Fruit fly (Drosophila melanogaster) whole organism, embryonic: Measurements from ENCODE around the gene Tsp5D.

ENCODE experiments used
- BtbVII ChIP-seq: fragments of 200-800 bp; sonication (Bioruptor generic); optimal IDR thresholded peaks from 3 replicates; lab custom pipeline; 2017; ENCODE audit warnings: missing biosample characterization, mild to moderate bottlenecking, missing genetic modification characterization
- C15 ChIP-seq: fragments of 200-800 bp; sonication (Bioruptor generic); IDR thresholded peaks from 3 replicates; pipeline ENCODE4 v1.3.6; 2022; ENCODE audit warnings: missing biosample characterization, missing genetic modification characterization
- CG10462 ChIP-seq: fragments of 200-800 bp; sonication (Bioruptor generic); optimal IDR thresholded peaks from 2 replicates; lab custom pipeline; 2016; ENCODE audit warnings: missing biosample characterization, missing genetic modification characterization
- CG10565 ChIP-seq: fragments of 200-800 bp; sonication (Bioruptor generic); optimal IDR thresholded peaks from 3 replicates; lab custom pipeline; 2016; ENCODE audit warnings: missing biosample characterization, mild to moderate bottlenecking, missing genetic modification characterization
- CG11085 ChIP-seq: fragments of 200-800 bp; sonication (Bioruptor generic); IDR thresholded peaks from 2 replicates; pipeline ENCODE4 v1.3.6; 2022; ENCODE audit warnings: missing biosample characterization, missing genetic modification characterization
- CG11093 ChIP-seq: fragments of 200-800 bp; sonication (Bioruptor generic); IDR thresholded peaks from 3 replicates; pipeline ENCODE4 v1.3.6; 2022; ENCODE audit warnings: missing biosample characterization, missing genetic modification characterization
- CG12155 ChIP-seq: fragments of 200-800 bp; sonication (Bioruptor generic); optimal IDR thresholded peaks from 3 replicates; lab custom pipeline; 2016; ENCODE audit warnings: missing biosample characterization, missing genetic modification characterization
- CG13775 ChIP-seq: fragments of 200-800 bp; sonication (Bioruptor generic); optimal IDR thresholded peaks from 3 replicates; lab custom pipeline; 2017; ENCODE audit warnings: missing biosample characterization, mild to moderate bottlenecking, missing genetic modification characterization
- CG1529 ChIP-seq: fragments of 200-800 bp; sonication (Bioruptor generic); optimal IDR thresholded peaks from 3 replicates; lab custom pipeline; 2018; ENCODE audit warnings: missing biosample characterization, missing genetic modification characterization
- CG15479 ChIP-seq: fragments of 200-800 bp; sonication (Bioruptor generic); optimal IDR thresholded peaks from 3 replicates; lab custom pipeline; 2019; ENCODE audit warnings: missing biosample characterization, mild to moderate bottlenecking, missing genetic modification characterization, moderate library complexity
- CG1602 ChIP-seq: fragments of 200-800 bp; sonication (Bioruptor generic); optimal IDR thresholded peaks from 3 replicates; lab custom pipeline; 2016; ENCODE audit warnings: missing biosample characterization, missing genetic modification characterization
- CG17568 ChIP-seq: fragments of 200-800 bp; sonication (Bioruptor generic); optimal IDR thresholded peaks from 2 replicates; lab custom pipeline; 2018; ENCODE audit warnings: missing biosample characterization, mild to moderate bottlenecking, missing genetic modification characterization, moderate library complexity
- CG2199 ChIP-seq: fragments of 200-800 bp; sonication (Bioruptor generic); IDR thresholded peaks from 3 replicates; pipeline ENCODE4 v1.3.6; 2022; ENCODE audit warnings: missing biosample characterization, missing genetic modification characterization
- CG2875 ChIP-seq: fragments of 200-800 bp; sonication (Bioruptor generic); optimal IDR thresholded peaks from 2 replicates; lab custom pipeline; 2017; ENCODE audit warnings: missing biosample characterization, mild to moderate bottlenecking, missing genetic modification characterization, missing genetic modification reagents
- CG3407 ChIP-seq: fragments of 200-800 bp; sonication (Bioruptor generic); optimal IDR thresholded peaks from 2 replicates; lab custom pipeline; 2018; ENCODE audit warnings: missing biosample characterization, mild to moderate bottlenecking, missing genetic modification characterization
- CG42726 ChIP-seq: fragments of 200-800 bp; sonication (Bioruptor generic); IDR thresholded peaks from 2 replicates; pipeline ENCODE4 v1.3.6; 2022; ENCODE audit warnings: missing biosample characterization, missing genetic modification characterization; ENCODE audit not compliant: partially characterized antibody
- CG43689 ChIP-seq: fragments of 200-800 bp; sonication (Bioruptor generic); IDR thresholded peaks from 2 replicates; pipeline ENCODE4 v1.3.6; 2022; ENCODE audit warnings: missing biosample characterization, missing genetic modification characterization
- CG5180 ChIP-seq: fragments of 200-800 bp; sonication (Bioruptor generic); optimal IDR thresholded peaks from 3 replicates; lab custom pipeline; 2017; ENCODE audit warnings: missing biosample characterization, missing genetic modification characterization, mild to moderate bottlenecking, moderate library complexity, missing genetic modification reagents
- CG6765 ChIP-seq: fragments of 200-800 bp; sonication (Bioruptor generic); optimal IDR thresholded peaks from 3 replicates; lab custom pipeline; 2017; ENCODE audit warnings: missing biosample characterization, mild to moderate bottlenecking, missing genetic modification characterization
- CG7556 ChIP-seq: fragments of 200-800 bp; sonication (Bioruptor generic); optimal IDR thresholded peaks from 2 replicates; lab custom pipeline; 2017; ENCODE audit warnings: missing biosample characterization, mild to moderate bottlenecking, missing genetic modification characterization
- CG8089 ChIP-seq: fragments of 200-800 bp; sonication (Bioruptor generic); optimal IDR thresholded peaks from 3 replicates; lab custom pipeline; 2016; ENCODE audit warnings: missing biosample characterization, missing genetic modification characterization
- CG8924 ChIP-seq: fragments of 200-800 bp; optimal IDR thresholded peaks from 3 replicates; lab custom pipeline; 2019; ENCODE audit warnings: missing biosample characterization, mild to moderate bottlenecking, missing genetic modification characterization, moderate library complexity
- Elba2 ChIP-seq: fragments of 200-800 bp; sonication (Bioruptor generic); optimal IDR thresholded peaks from 3 replicates; lab custom pipeline; 2016; ENCODE audit warnings: missing biosample characterization, missing genetic modification characterization
- Gug ChIP-seq: fragments of 200-800 bp; sonication (Bioruptor generic); IDR thresholded peaks from 4 replicates; pipeline ENCODE4 v1.3.6; 2022; ENCODE audit warnings: missing biosample characterization, missing genetic modification characterization
- Hey ChIP-seq: fragments of 200-800 bp; sonication (Bioruptor generic); optimal IDR thresholded peaks from 3 replicates; lab custom pipeline; 2018; ENCODE audit warnings: missing biosample characterization, mild to moderate bottlenecking, missing genetic modification characterization
- Max ChIP-seq: fragments of 200-800 bp; sonication (Bioruptor generic); optimal IDR thresholded peaks from 2 replicates; lab custom pipeline; 2016; ENCODE audit warnings: missing biosample characterization, mild to moderate bottlenecking, missing genetic modification characterization
- Nf-YC ChIP-seq: fragments of 200-800 bp; optimal IDR thresholded peaks from 3 replicates; lab custom pipeline; 2019; ENCODE audit warnings: missing biosample characterization, mild to moderate bottlenecking, missing genetic modification characterization, moderate library complexity
- Oaz ChIP-seq: fragments of 200-800 bp; sonication (Bioruptor generic); IDR thresholded peaks from 2 replicates; pipeline ENCODE4 v1.3.6; 2022; ENCODE audit warnings: missing biosample characterization, missing genetic modification characterization
- Trl ChIP-seq, 3 experiments: fragments of >200 bp in 2 of 3; fragments of 200-800 bp in 1 of 3; sonication (Bioruptor generic) in 1 of 3; optimal IDR thresholded peaks; 2 replicates in 1 of 3; 3 replicates in 2 of 3; lab custom pipeline; 2016 to 2017; ENCODE audit warnings: missing biosample characterization in 1 of 3, missing genetic modification characterization in 1 of 3
- ab ChIP-seq: fragments of 200-800 bp; sonication (Bioruptor generic); optimal IDR thresholded peaks from 2 replicates; lab custom pipeline; 2016; ENCODE audit warnings: missing biosample characterization, missing genetic modification characterization
- amos ChIP-seq: fragments of 200-800 bp; sonication (Bioruptor generic); IDR thresholded peaks from 2 replicates; pipeline ENCODE4 v1.3.6; 2022; ENCODE audit warnings: missing biosample characterization, missing genetic modification characterization; ENCODE audit not compliant: partially characterized antibody
- bab2 ChIP-seq: fragments of 200-800 bp; sonication (Bioruptor generic); optimal IDR thresholded peaks from 2 replicates; lab custom pipeline; 2016; ENCODE audit warnings: missing biosample characterization, missing genetic modification characterization
- chm ChIP-seq: fragments of 200-800 bp; sonication (Bioruptor generic); IDR thresholded peaks from 2 replicates; pipeline ENCODE4 v1.3.6; 2022; ENCODE audit warnings: missing biosample characterization, missing genetic modification characterization
- crol ChIP-seq: fragments of 200-800 bp; sonication (Bioruptor generic); IDR thresholded peaks from 2 replicates; pipeline ENCODE4 v1.3.6; 2022; ENCODE audit warnings: missing biosample characterization, missing genetic modification characterization
- cwo ChIP-seq: fragments of 200-800 bp; sonication (Bioruptor generic); optimal IDR thresholded peaks from 3 replicates; lab custom pipeline; 2017; ENCODE audit warnings: missing biosample characterization, missing genetic modification characterization, mild to moderate bottlenecking, moderate library complexity, missing genetic modification reagents
- dati ChIP-seq: fragments of 200-800 bp; sonication (Bioruptor generic); IDR thresholded peaks from 2 replicates; pipeline ENCODE4 v1.3.6; 2022; ENCODE audit warnings: missing biosample characterization, missing genetic modification characterization
- dmrt11E ChIP-seq: fragments of 200-800 bp; sonication (Bioruptor generic); optimal IDR thresholded peaks from 3 replicates; lab custom pipeline; 2018; ENCODE audit warnings: missing biosample characterization, mild to moderate bottlenecking, missing genetic modification characterization, moderate library complexity
- fd96Cb ChIP-seq: fragments of 200-800 bp; sonication (Bioruptor generic); optimal IDR thresholded peaks from 2 replicates; lab custom pipeline; 2018; ENCODE audit warnings: missing biosample characterization, mild to moderate bottlenecking, missing genetic modification characterization, moderate library complexity
- gfzf ChIP-seq: fragments of 200-800 bp; sonication (Bioruptor generic); optimal IDR thresholded peaks from 2 replicates; lab custom pipeline; 2016; ENCODE audit warnings: missing biosample characterization, mild to moderate bottlenecking, missing genetic modification characterization, moderate library complexity
- grau ChIP-seq: fragments of 200-800 bp; optimal IDR thresholded peaks from 3 replicates; lab custom pipeline; 2019; ENCODE audit warnings: missing biosample characterization, mild to moderate bottlenecking, missing genetic modification characterization, moderate library complexity
- hbn ChIP-seq: fragments of 200-800 bp; sonication (Bioruptor generic); IDR thresholded peaks from 2 replicates; pipeline ENCODE4 v1.3.6; 2022; ENCODE audit warnings: missing biosample characterization, missing genetic modification characterization; ENCODE audit not compliant: partially characterized antibody
- insv ChIP-seq, 2 experiments: fragments of 200-800 bp; sonication (Bioruptor generic); optimal IDR thresholded peaks; 3 replicates each; lab custom pipeline; 2016 to 2018; ENCODE audit warnings: missing biosample characterization in 2 of 2, missing genetic modification characterization in 2 of 2
- kni ChIP-seq: fragments of 200-800 bp; sonication (Bioruptor generic); optimal IDR thresholded peaks from 3 replicates; lab custom pipeline; 2017; ENCODE audit warnings: mild to moderate bottlenecking, missing biosample characterization, missing genetic modification reagents, missing genetic modification characterization
- mirr ChIP-seq: fragments of 200-800 bp; sonication (Bioruptor generic); optimal IDR thresholded peaks from 3 replicates; lab custom pipeline; 2018; ENCODE audit warnings: missing biosample characterization, mild to moderate bottlenecking, missing genetic modification characterization
- nerfin-2 ChIP-seq: fragments of 200-800 bp; sonication (Bioruptor generic); IDR thresholded peaks from 2 replicates; pipeline ENCODE4 v1.3.6; 2022; ENCODE audit warnings: missing biosample characterization, missing genetic modification characterization; ENCODE audit not compliant: partially characterized antibody
- sc ChIP-seq, 3 experiments: fragments of >200 bp in 2 of 3; fragments of 200-800 bp in 1 of 3; sonication (Bioruptor generic) in 1 of 3; optimal IDR thresholded peaks; 2 replicates in 2 of 3; 3 replicates in 1 of 3; lab custom pipeline; 2017; ENCODE audit warnings: mild to moderate bottlenecking in 1 of 3, missing biosample characterization in 1 of 3, missing genetic modification characterization in 1 of 3, missing genetic modification reagents in 1 of 3
- sd ChIP-seq: fragments of 200-800 bp; sonication (Bioruptor generic); optimal IDR thresholded peaks from 3 replicates; lab custom pipeline; 2018; ENCODE audit warnings: missing biosample characterization, mild to moderate bottlenecking, missing genetic modification characterization, moderate library complexity
- zen2 ChIP-seq: fragments of 200-800 bp; sonication (Bioruptor generic); IDR thresholded peaks from 3 replicates; pipeline ENCODE4 v1.3.6; 2022; ENCODE audit warnings: missing biosample characterization, missing genetic modification characterization; ENCODE audit not compliant: partially characterized antibody
- zfh1 ChIP-seq: fragments of 200-800 bp; sonication (Bioruptor generic); IDR thresholded peaks from 3 replicates; pipeline ENCODE4 v1.3.6; 2022; ENCODE audit warnings: missing biosample characterization, missing genetic modification characterization

Gene Tsp5D

DNA sequence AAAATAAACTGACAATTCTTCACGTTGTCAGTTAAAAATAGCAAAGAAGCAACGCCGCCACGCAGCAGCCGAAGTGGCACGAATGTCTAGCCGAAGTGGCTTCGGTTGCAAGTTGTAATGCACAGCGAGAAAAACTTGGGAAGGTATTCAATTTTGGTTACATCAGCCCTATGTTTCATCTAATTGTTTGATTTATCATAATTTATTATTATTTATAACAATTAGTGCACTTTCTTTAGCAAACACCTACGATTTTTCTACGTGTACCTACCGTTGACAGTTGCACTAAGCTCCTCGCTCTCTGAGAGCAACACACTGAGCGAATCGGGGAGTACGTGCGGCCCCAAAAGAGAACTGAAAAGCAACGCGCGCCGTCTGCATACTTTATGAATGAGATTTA lies at the start of gene Tsp5D (continued):
- peak; percentile 86 for TF ChIP-seq Gug (GFP tag; lab: Robert Waterston, UW)
- peak; percentile 79 for TF ChIP-seq Max
- TF ChIP-seq Trl (optimal IDR thresholded peaks at IDR 0.05; lab: Kevin White, UChicago), result peak; percentile 0 to 48
- peak; percentile 31 for TF ChIP-seq Trl (GFP tag; optimal IDR thresholded peaks at IDR 0.05; lab: Kevin White, UChicago)
- TF ChIP-seq CG2875, result peak; percentile 91
- TF ChIP-seq nerfin-2, result no peak
- TF ChIP-seq sc (optimal IDR thresholded peaks at IDR 0.05; lab: Kevin White, UChicago), result no peak
- peak; percentile 92 for TF ChIP-seq sc (GFP tag; optimal IDR thresholded peaks at IDR 0.05; lab: Kevin White, UChicago)
- TF ChIP-seq BtbVII (GFP tag; lab: Kevin White, UChicago), result peak; percentile 79
- peak; percentile 93; the same call in 1 of the 2 replicates for TF ChIP-seq chm (GFP tag; lab: Robert Waterston, UW)
- TF ChIP-seq gfzf (GFP tag; lab: Kevin White, UChicago), result no peak
- peak; percentile 71 for TF ChIP-seq Nf-YC (tag; lab: Kevin White, UChicago)
- TF ChIP-seq CG13775, result peak; percentile 75
- TF ChIP-seq bab2 (GFP tag; lab: Kevin White, UChicago), result peak; percentile 19
- TF ChIP-seq grau (tag; lab: Kevin White, UChicago), result peak; percentile 88
- TF ChIP-seq CG17568 (GFP tag; lab: Kevin White, UChicago), result peak; percentile 82
- TF ChIP-seq Hey (tag; lab: Kevin White, UChicago), result no peak
- TF ChIP-seq CG1602 (GFP tag; lab: Kevin White, UChicago), result peak; percentile 88
- peak; percentile 97 for TF ChIP-seq zfh1
- TF ChIP-seq hbn (GFP tag; lab: Robert Waterston, UW), result no peak
- TF ChIP-seq amos, result no peak
- TF ChIP-seq CG10565 (GFP tag; lab: Kevin White, UChicago), result peak; percentile 47
- peak; percentile 83 for TF ChIP-seq CG10462
- TF ChIP-seq CG43689, result peak; percentile 86
- TF ChIP-seq ab, result no peak
- TF ChIP-seq kni (GFP tag; lab: Kevin White, UChicago), result peak; percentile 78
- no peak for TF ChIP-seq mirr (GFP tag; lab: Kevin White, UChicago)
- TF ChIP-seq crol, result peak; percentile 54; the same call in 1 of the 2 replicates
- peak; percentile 78 for TF ChIP-seq cwo (GFP tag; lab: Kevin White, UChicago)
- peak; percentile 69 for TF ChIP-seq CG12155
- peak; percentile 74 for TF ChIP-seq CG11085
- TF ChIP-seq dati, result peak; percentile 86
- TF ChIP-seq CG8089 (GFP tag; lab: Kevin White, UChicago), result peak; percentile 26
- TF ChIP-seq Oaz, result peak; percentile 93
- TF ChIP-seq CG7556, result peak; percentile 90
- peak; percentile 91 for TF ChIP-seq CG3407 (GFP tag; lab: Kevin White, UChicago)
- TF ChIP-seq CG15479 (GFP tag; lab: Kevin White, UChicago), result no peak
- TF ChIP-seq CG1529, result peak; percentile 91
- TF ChIP-seq C15, result peak; percentile 82
- TF ChIP-seq sd (tag; lab: Kevin White, UChicago), result peak; percentile 73
- no peak for TF ChIP-seq Elba2 (GFP tag; lab: Kevin White, UChicago)
- TF ChIP-seq CG42726 (GFP tag; lab: Robert Waterston, UW), result no peak
- peak; percentile 96 for TF ChIP-seq fd96Cb (tag; lab: Kevin White, UChicago)
- peak in 1 of 2 experiments; percentile 7 for TF ChIP-seq insv (GFP tag; optimal IDR thresholded peaks at IDR 0.05; lab: Kevin White, UChicago)
- TF ChIP-seq CG6765 (GFP tag; lab: Kevin White, UChicago), result peak; percentile 63
- peak; percentile 76 for TF ChIP-seq dmrt11E
- TF ChIP-seq CG5180, result peak; percentile 86
- TF ChIP-seq CG8924 (tag; lab: Kevin White, UChicago), result peak; percentile 92
- peak; percentile 96 for TF ChIP-seq CG2199 (GFP tag; lab: Robert Waterston, UW)
- TF ChIP-seq zen2 (GFP tag; lab: Robert Waterston, UW), result no peak
- TF ChIP-seq CG11093 (GFP tag; lab: Robert Waterston, UW), result peak; percentile 93
